Worm (Caenorhabditis elegans) whole organism, L3 larva: Measurements from ENCODE around the gene fbxa-220.

Source experiments
- ceh-9 ChIP-seq: sonication (generic microtip); optimal IDR thresholded peaks from 2 replicates; lab custom pipeline; 2018; ENCODE audit warnings: missing biosample characterization, missing genetic modification characterization
- elt-2 ChIP-seq: sonication (generic microtip); optimal IDR thresholded peaks from 2 replicates; lab custom pipeline; 2016; ENCODE audit warnings: missing genetic modification reagents, mild to moderate bottlenecking, missing genetic modification characterization, missing compliant biosample characterization
- fkh-10 ChIP-seq: sonication (generic microtip); optimal IDR thresholded peaks from 2 replicates; lab custom pipeline; 2017; ENCODE audit warnings: missing biosample characterization, missing genetic modification reagents, missing genetic modification characterization
- fkh-2 ChIP-seq: fragments of 150-350 bp; optimal IDR thresholded peaks from 2 replicates; lab custom pipeline; 2014; ENCODE audit warnings: missing biosample characterization, missing genetic modification reagents, missing genetic modification characterization
- mdl-1 ChIP-seq: fragments of 150-350 bp; optimal IDR thresholded peaks from 2 replicates; lab custom pipeline; 2014; ENCODE audit warnings: missing biosample characterization, missing genetic modification characterization
- mml-1 ChIP-seq: fragments of 150-350 bp; sonication (generic microtip); optimal IDR thresholded peaks from 3 replicates; lab custom pipeline; 2014; ENCODE audit warnings: missing biosample characterization, missing genetic modification characterization
- nhr-11 ChIP-seq: fragments of 150-350 bp; optimal IDR thresholded peaks from 2 replicates; lab custom pipeline; 2014; ENCODE audit warnings: missing biosample characterization, missing genetic modification characterization
- nhr-25 ChIP-seq: sonication (generic microtip); optimal IDR thresholded peaks from 2 replicates; lab custom pipeline; 2017; ENCODE audit warnings: missing biosample characterization, missing genetic modification characterization
- nhr-43 ChIP-seq: sonication (generic microtip); optimal IDR thresholded peaks from 2 replicates; lab custom pipeline; 2016; ENCODE audit warnings: mild to moderate bottlenecking, missing genetic modification characterization, missing compliant biosample characterization; ENCODE audit not compliant: poor library complexity, severe bottlenecking
- pha-4 ChIP-seq: fragments of 150-350 bp; optimal IDR thresholded peaks from 2 replicates; lab custom pipeline; 2014; ENCODE audit warnings: missing biosample characterization, missing genetic modification reagents, missing genetic modification characterization
- pqm-1 ChIP-seq: fragments of 150-350 bp; optimal IDR thresholded peaks from 2 replicates; lab custom pipeline; 2017; ENCODE audit warnings: missing biosample characterization, missing genetic modification characterization, inconsistent platforms
- sea-2 ChIP-seq: fragments of 150-350 bp; sonication (generic microtip); optimal IDR thresholded peaks from 4 replicates; lab custom pipeline; 2014; ENCODE audit warnings: missing biosample characterization, missing genetic modification reagents, missing genetic modification characterization
- tbx-2 ChIP-seq: sonication (generic microtip); optimal IDR thresholded peaks from 2 replicates; lab custom pipeline; 2016; ENCODE audit warnings: mild to moderate bottlenecking, missing genetic modification characterization, missing compliant biosample characterization
- unc-39 ChIP-seq: sonication (generic microtip); optimal IDR thresholded peaks from 4 replicates; lab custom pipeline; 2017; ENCODE audit warnings: missing biosample characterization, missing genetic modification characterization

fbxa-220 gene

DNA sequence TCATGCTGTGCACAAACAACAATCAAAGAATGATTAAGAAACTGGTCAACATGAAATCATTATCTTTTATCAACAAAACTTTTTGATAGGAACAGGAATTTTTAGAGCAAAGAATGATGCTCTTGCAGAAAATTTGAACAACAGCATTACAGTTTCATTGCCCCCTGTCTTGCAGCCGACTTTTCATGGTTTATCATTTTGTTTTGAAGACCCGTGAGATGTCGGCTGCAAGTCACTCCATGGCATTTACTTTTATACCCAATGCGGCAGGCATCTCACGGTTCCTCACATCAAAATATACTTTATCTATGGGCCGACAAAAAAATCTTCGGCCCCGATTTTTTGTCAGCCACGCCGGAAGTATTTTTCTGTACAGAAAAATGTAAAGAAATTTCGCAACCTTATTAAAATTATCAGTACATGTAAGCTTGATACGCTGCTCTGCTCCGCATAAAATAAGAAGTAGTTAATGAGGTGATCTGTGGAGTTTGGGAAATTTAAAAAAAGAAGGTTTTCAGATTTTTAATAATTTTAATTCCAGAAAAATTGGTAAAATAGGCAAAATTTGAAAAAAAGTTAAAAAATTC, 40.5 kb downstream of the fbxa-220 start:
- TF ChIP-seq unc-39 (tag; lab: Kevin White, UChicago) (no peak), ceh-9 (tag; lab: Kevin White, UChicago) (no peak), mml-1 (tag; lab: Kevin White, UChicago) (no peak), tbx-2 (tag; lab: Kevin White, UChicago) (no peak), fkh-10 (GFP tag; lab: Kevin White, UChicago) (no peak), elt-2 (tag; lab: Kevin White, UChicago) (peak; percentile 45), fkh-2 (tag; lab: Kevin White, UChicago) (no peak), pha-4 (tag; lab: Kevin White, UChicago) (peak; percentile 37), nhr-25 (tag; lab: Kevin White, UChicago) (no peak), nhr-11 (tag; lab: Kevin White, UChicago) (no peak), nhr-43 (tag; lab: Kevin White, UChicago) (no peak)

DNA sequence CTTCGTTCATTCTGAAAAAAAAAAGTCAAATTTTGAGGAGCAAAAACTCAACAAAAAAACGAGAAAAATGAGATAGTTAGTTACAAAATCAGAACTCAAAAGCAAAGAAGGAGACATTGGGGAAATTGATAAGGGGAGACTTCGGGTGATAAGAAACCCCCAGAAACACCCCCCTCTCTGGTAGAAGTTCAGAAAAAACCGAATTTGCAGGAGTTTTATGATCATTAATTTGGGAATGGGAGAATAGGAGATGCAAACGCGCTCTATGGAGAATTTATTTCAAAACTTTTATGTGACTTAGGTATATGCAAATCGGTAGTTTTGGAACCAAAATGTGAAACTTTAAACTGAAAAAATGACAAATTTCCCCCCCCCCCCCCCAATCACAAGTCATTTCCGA, 41.4 kb downstream of the fbxa-220 start, which contains the start of gene sbp-1:
Gene sbp-1 (minus strand): TSS at position 11 of the 400 bp plus-strand sequence.
- TF ChIP-seq elt-2 (tag; lab: Kevin White, UChicago) (peak; percentile 74), pqm-1 (tag; lab: Kevin White, UChicago) (peak; percentile 44), mdl-1 (tag; lab: Kevin White, UChicago) (no peak), sea-2 (no peak)
